Fruit fly (Drosophila melanogaster) whole organism, wandering third instar larva: ENCODE measurements around the gene CG42789.

ENCODE experiments used
- CG32264 ChIP-seq: fragments of 200-800 bp; sonication (Bioruptor generic); optimal IDR thresholded peaks from 2 replicates; lab custom pipeline; 2016; ENCODE audit warnings: missing biosample characterization, missing genetic modification characterization
- CrebA ChIP-seq: fragments of 200-800 bp; sonication (Bioruptor generic); optimal IDR thresholded peaks from 2 replicates; lab custom pipeline; 2016; ENCODE audit warnings: missing biosample characterization, mild to moderate bottlenecking, missing genetic modification characterization, borderline replicate concordance
- Dfd ChIP-seq: fragments of >200 bp; optimal IDR thresholded peaks from 2 replicates; lab custom pipeline; 2017; ENCODE audit warnings: missing biosample characterization, missing genetic modification characterization
- GATAd ChIP-seq: sonication (Bioruptor generic); optimal IDR thresholded peaks from 2 replicates; lab custom pipeline; 2016; ENCODE audit warnings: missing biosample characterization, missing genetic modification characterization
- HLH106 ChIP-seq: fragments of 200-800 bp; optimal IDR thresholded peaks from 3 replicates; lab custom pipeline; 2019; ENCODE audit warnings: missing biosample characterization, mild to moderate bottlenecking, missing genetic modification characterization, moderate library complexity
- Hnf4 ChIP-seq: fragments of 200-800 bp; sonication (Bioruptor generic); optimal IDR thresholded peaks from 2 replicates; lab custom pipeline; 2016; ENCODE audit warnings: missing biosample characterization, mild to moderate bottlenecking, missing genetic modification characterization
- Hr78 ChIP-seq: fragments of >200 bp; optimal IDR thresholded peaks from 2 replicates; lab custom pipeline; 2017; ENCODE audit warnings: missing biosample characterization, missing genetic modification characterization
- Jra ChIP-seq: sonication (Bioruptor generic); optimal IDR thresholded peaks from 2 replicates; lab custom pipeline; 2016; ENCODE audit warnings: missing biosample characterization, missing genetic modification characterization
- Mio ChIP-seq: sonication (Bioruptor generic); optimal IDR thresholded peaks from 2 replicates; lab custom pipeline; 2016; ENCODE audit warnings: missing biosample characterization, missing genetic modification characterization
- Myc ChIP-seq: fragments of >200 bp; optimal IDR thresholded peaks from 2 replicates; lab custom pipeline; 2017
- N ChIP-seq: fragments of >200 bp; optimal IDR thresholded peaks from 2 replicates; lab custom pipeline; 2018; ENCODE audit warnings: missing biosample characterization, missing external identifiers, missing genetic modification characterization
- OdsH ChIP-seq: fragments of 200-800 bp; sonication (Bioruptor generic); optimal IDR thresholded peaks from 2 replicates; lab custom pipeline; 2016; ENCODE audit warnings: missing biosample characterization, mild to moderate bottlenecking, missing genetic modification characterization
- Rel ChIP-seq, 2 experiments: fragments of 200-800 bp; sonication (Bioruptor generic) in 1 of 2; optimal IDR thresholded peaks; 2 replicates in 1 of 2; 3 replicates in 1 of 2; lab custom pipeline; 2016 to 2019; ENCODE audit warnings: mild to moderate bottlenecking in 2 of 2, missing biosample characterization in 2 of 2, missing genetic modification characterization in 2 of 2, moderate library complexity in 1 of 2
- Sp1 ChIP-seq: fragments of 200-800 bp; sonication (Bioruptor generic); optimal IDR thresholded peaks from 3 replicates; lab custom pipeline; 2019; ENCODE audit warnings: missing biosample characterization, mild to moderate bottlenecking, missing genetic modification characterization, moderate library complexity
- Vsx2 ChIP-seq: fragments of 200-300, 225-300 bp; sonication (Bioruptor generic); optimal IDR thresholded peaks from 2 replicates; lab custom pipeline; 2018; ENCODE audit warnings: missing biosample characterization, missing genetic modification characterization; ENCODE audit not compliant: partially characterized antibody
- br ChIP-seq: fragments of 200-800 bp; sonication (Bioruptor generic); optimal IDR thresholded peaks from 2 replicates; lab custom pipeline; 2016; ENCODE audit warnings: missing biosample characterization, missing genetic modification characterization
- brk ChIP-seq: fragments of 200-800 bp; sonication (Bioruptor generic); optimal IDR thresholded peaks from 2 replicates; lab custom pipeline; 2016; ENCODE audit warnings: missing biosample characterization, mild to moderate bottlenecking, missing genetic modification characterization
- dl ChIP-seq, 2 experiments: fragments of 175-275, 200-275 bp in 1 of 2; fragments of 200-275 bp in 1 of 2; sonication (Bioruptor generic); optimal IDR thresholded peaks; lab custom pipeline; 2018; ENCODE audit warnings: mild to moderate bottlenecking in 2 of 2, missing biosample characterization in 2 of 2, missing genetic modification characterization in 2 of 2, moderate library complexity in 2 of 2; ENCODE audit not compliant: partially characterized antibody in 2 of 2, insufficient read depth in 1 of 2
- dmrt93B ChIP-seq: fragments of 200-800 bp; sonication (Bioruptor generic); optimal IDR thresholded peaks from 2 replicates; lab custom pipeline; 2018; ENCODE audit warnings: missing biosample characterization, mild to moderate bottlenecking, missing genetic modification characterization
- dsf ChIP-seq: sonication (Bioruptor generic); optimal IDR thresholded peaks from 2 replicates; lab custom pipeline; 2016; ENCODE audit warnings: missing biosample characterization, missing genetic modification characterization, borderline replicate concordance
- ey ChIP-seq: fragments of 200-800 bp; sonication (Bioruptor generic); optimal IDR thresholded peaks from 2 replicates; lab custom pipeline; 2016; ENCODE audit warnings: missing biosample characterization, missing genetic modification characterization
- foxo ChIP-seq, 2 experiments: fragments of 200-800 bp; sonication (Bioruptor generic); optimal IDR thresholded peaks; 2 replicates in 1 of 2; 3 replicates in 1 of 2; lab custom pipeline; 2016 to 2017; ENCODE audit warnings: missing biosample characterization in 2 of 2, missing genetic modification characterization in 2 of 2
- fru ChIP-seq: fragments of 200-800 bp; sonication (Bioruptor generic); optimal IDR thresholded peaks from 3 replicates; lab custom pipeline; 2016; ENCODE audit warnings: missing biosample characterization, mild to moderate bottlenecking, missing genetic modification characterization
- h ChIP-seq: fragments of 200-800 bp; sonication (Bioruptor generic); optimal IDR thresholded peaks from 3 replicates; lab custom pipeline; 2016; ENCODE audit warnings: missing biosample characterization, mild to moderate bottlenecking, missing genetic modification characterization
- jim ChIP-seq: fragments of 175-275, 200-325 bp; sonication (Bioruptor generic); optimal IDR thresholded peaks from 2 replicates; lab custom pipeline; 2016; ENCODE audit warnings: missing biosample characterization, mild to moderate bottlenecking, missing genetic modification characterization
- lola ChIP-seq: fragments of >200 bp; optimal IDR thresholded peaks from 2 replicates; lab custom pipeline; 2017; ENCODE audit warnings: missing biosample characterization, missing genetic modification characterization
- pan ChIP-seq: fragments of >200 bp; optimal IDR thresholded peaks from 2 replicates; lab custom pipeline; 2017
- psq ChIP-seq: fragments of 200-800 bp; sonication (Bioruptor generic); optimal IDR thresholded peaks from 3 replicates; lab custom pipeline; 2017; ENCODE audit warnings: missing biosample characterization, mild to moderate bottlenecking, missing genetic modification characterization, moderate library complexity
- rgr ChIP-seq: fragments of 200-800 bp; sonication (Bioruptor generic); optimal IDR thresholded peaks from 3 replicates; lab custom pipeline; 2016; ENCODE audit warnings: missing biosample characterization, mild to moderate bottlenecking, missing genetic modification characterization
- sv ChIP-seq: fragments of 200-800 bp; sonication (Bioruptor generic); optimal IDR thresholded peaks from 3 replicates; lab custom pipeline; 2016; ENCODE audit warnings: missing biosample characterization, missing genetic modification characterization
- tai ChIP-seq: sonication (Bioruptor generic); optimal IDR thresholded peaks from 2 replicates; lab custom pipeline; 2016; ENCODE audit warnings: missing biosample characterization, missing genetic modification characterization
- usp ChIP-seq: fragments of >200 bp; optimal IDR thresholded peaks from 2 replicates; lab custom pipeline; 2017; ENCODE audit warnings: missing biosample characterization, missing genetic modification characterization
- woc ChIP-seq: sonication (Bioruptor generic); optimal IDR thresholded peaks from 2 replicates; lab custom pipeline; 2016; ENCODE audit warnings: missing biosample characterization, mild to moderate bottlenecking, missing genetic modification characterization

The CG42789 gene

DNA sequence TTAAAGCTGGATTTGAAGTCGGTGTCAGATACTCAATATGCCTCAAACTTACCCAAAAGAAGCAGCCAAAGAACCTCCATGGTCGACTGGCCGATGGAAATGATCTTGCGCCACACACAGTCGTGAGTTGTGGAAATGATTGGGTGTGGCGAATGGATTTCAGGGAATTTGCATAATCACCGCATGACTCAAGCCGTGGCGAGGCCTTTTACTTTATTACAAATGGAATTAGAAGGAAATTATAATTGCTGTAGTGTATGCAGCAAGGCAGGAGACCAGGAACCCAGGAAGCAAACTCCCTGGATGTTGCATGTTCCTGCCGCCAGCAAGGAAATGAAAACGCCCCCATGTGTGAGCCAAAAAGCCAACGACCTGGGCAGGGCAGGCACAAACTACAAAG, at the start of gene CG42789:
Gene CG42789 (minus strand): TSS at position 101 of the 400 bp plus-strand sequence.
- TF ChIP-seq Jra (GFP tag; lab: Kevin White, UChicago) (no peak), h (GFP tag; lab: Kevin White, UChicago) (no peak), sv (GFP tag; lab: Kevin White, UChicago) (no peak), CrebA (GFP tag; lab: Kevin White, UChicago) (no peak), CG32264 (GFP tag; lab: Kevin White, UChicago) (no peak), brk (GFP tag; lab: Kevin White, UChicago) (no peak), N (GFP tag; lab: Kevin White, UChicago) (no peak), psq (no peak), br (no peak), HLH106 (tag; lab: Kevin White, UChicago) (no peak), dsf (GFP tag; lab: Kevin White, UChicago) (no peak)

DNA sequence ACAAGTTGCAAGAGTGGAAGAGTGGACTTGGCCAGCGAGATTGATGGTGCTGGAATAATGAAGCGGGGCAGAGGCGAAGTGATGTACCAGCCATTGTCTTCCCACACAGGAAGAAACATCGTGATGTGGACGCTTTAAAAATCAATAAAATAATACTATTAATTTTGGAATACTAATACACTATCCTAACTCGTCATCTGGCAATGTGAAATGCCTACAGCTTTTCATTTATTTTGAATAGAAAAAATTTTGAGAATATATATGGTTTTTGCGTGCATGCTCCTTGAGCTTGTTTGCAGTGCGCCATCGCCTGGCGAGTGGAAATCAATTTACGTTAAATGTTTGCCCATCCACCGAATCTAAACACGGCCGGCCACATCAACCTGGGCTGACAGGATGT, 47.9 kb upstream of the CG42789 start:
- TF ChIP-seq dmrt93B (no peak), Rel (GFP tag; optimal IDR thresholded peaks at IDR 0.05; lab: Kevin White, UChicago) (no peak), Rel (tag; optimal IDR thresholded peaks at IDR 0.05; lab: Kevin White, UChicago) (no peak), Myc (lab: Kevin White, UChicago) (no peak), CrebA (GFP tag; lab: Kevin White, UChicago) (no peak), Hr78 (GFP tag; lab: Kevin White, UChicago) (no peak), foxo (GFP tag; optimal IDR thresholded peaks at IDR 0.05; lab: Kevin White, UChicago) (peak in 1 of 2 experiments; percentile 5), Sp1 (GFP tag; lab: Kevin White, UChicago) (no peak), psq (no peak)
- TF ChIP-seq, all 38 proteins: peak for 1

DNA sequence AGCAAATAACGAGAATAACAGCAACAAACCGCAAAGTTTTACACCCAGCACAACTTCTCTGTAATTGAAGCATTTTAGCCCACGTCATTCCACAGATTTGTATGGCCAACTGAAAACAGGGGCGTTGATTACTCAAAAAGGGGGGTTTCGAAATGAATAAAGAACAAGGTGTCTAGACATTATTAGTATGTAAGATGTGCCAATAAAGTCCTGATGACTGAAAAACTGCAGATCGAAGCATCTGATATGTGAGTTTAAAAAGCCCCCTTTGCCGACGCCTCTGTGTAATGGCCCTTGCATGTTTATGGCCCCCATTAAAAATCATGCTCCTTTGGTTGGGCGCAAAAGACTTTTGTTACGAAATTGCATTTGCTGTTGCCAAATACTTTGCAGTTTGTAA, 37.1 kb upstream of the CG42789 start:
- TF ChIP-seq fru (GFP tag; lab: Kevin White, UChicago) (peak; percentile 62), brk (GFP tag; lab: Kevin White, UChicago) (peak; percentile 3), Sp1 (GFP tag; lab: Kevin White, UChicago) (peak; percentile 59), Rel (GFP tag; optimal IDR thresholded peaks at IDR 0.05; lab: Kevin White, UChicago) (no peak), Rel (tag; optimal IDR thresholded peaks at IDR 0.05; lab: Kevin White, UChicago) (peak; percentile 4), usp (no peak), pan (lab: Kevin White, UChicago) (no peak), psq (peak; percentile 42), foxo (GFP tag; optimal IDR thresholded peaks at IDR 0.05; lab: Kevin White, UChicago) (peak in 1 of 2 experiments; percentile 74), Vsx2 (GFP tag; lab: Kevin White, UChicago) (no peak), lola (GFP tag; lab: Kevin White, UChicago) (no peak), Mio (no peak), Jra (GFP tag; lab: Kevin White, UChicago) (no peak), h (GFP tag; lab: Kevin White, UChicago) (peak; percentile 56), rgr (GFP tag; lab: Kevin White, UChicago) (peak; percentile 56), br (peak; percentile 68), woc (GFP tag; lab: Kevin White, UChicago) (peak; percentile 29), dmrt93B (peak; percentile 10), tai (GFP tag; lab: Kevin White, UChicago) (peak; percentile 38), Dfd (no peak), ey (GFP tag; lab: Kevin White, UChicago) (peak; percentile 56), HLH106 (tag; lab: Kevin White, UChicago) (peak; percentile 68), OdsH (GFP tag; lab: Kevin White, UChicago) (peak; percentile 56), Hnf4 (peak; percentile 39)
- TF ChIP-seq, all 38 proteins: peak for 16

DNA sequence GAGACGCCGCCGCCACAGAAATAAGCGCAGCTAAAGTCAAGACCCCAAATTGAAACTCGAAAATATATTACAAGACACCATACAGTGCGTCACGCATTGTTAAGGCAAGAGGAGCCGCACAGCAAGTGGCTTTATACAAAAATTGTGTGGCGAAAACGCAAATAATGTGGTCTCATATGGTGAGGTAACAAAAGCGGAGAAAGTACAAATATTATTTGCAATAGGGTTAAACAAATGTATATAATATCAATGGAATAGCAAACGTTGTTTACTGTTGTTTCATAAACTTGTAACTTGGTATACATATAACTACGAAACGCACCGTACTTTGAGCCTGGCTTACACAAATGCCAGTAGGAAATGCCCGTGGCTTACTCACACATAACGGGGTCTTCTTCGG, 20.8 kb upstream of the CG42789 start:
- TF ChIP-seq h (GFP tag; lab: Kevin White, UChicago) (no peak), Myc (lab: Kevin White, UChicago) (no peak), Jra (GFP tag; lab: Kevin White, UChicago) (no peak), Hnf4 (no peak), GATAd (GFP tag; lab: Kevin White, UChicago) (no peak), jim (no peak), dl (GFP tag; optimal IDR thresholded peaks at IDR 0.05; lab: Kevin White, UChicago; ENCODE audit: insufficient read depth in 1 of 2, partially characterized antibody in 2 of 2) (no peak), Mio (no peak), CrebA (GFP tag; lab: Kevin White, UChicago) (no peak)
